Worm (Caenorhabditis elegans): ENCODE measurements around the gene T07C12.10.

- TF ChIP-seq egl-27 (tag; optimal IDR thresholded peaks at IDR 0.05) = no peak
- TF ChIP-seq lsy-12 (tag; optimal IDR thresholded peaks at IDR 0.05) = no peak
- TF ChIP-seq mdl-1 (tag; optimal IDR thresholded peaks at IDR 0.05) = no peak
- no peak for TF ChIP-seq ceh-16 (tag; optimal IDR thresholded peaks at IDR 0.05)
- TF ChIP-seq nhr-12 (tag; optimal IDR thresholded peaks at IDR 0.05) = no peak
- TF ChIP-seq nfya-1 (tag; optimal IDR thresholded peaks at IDR 0.05; ENCODE audit: insufficient read depth) = no peak
- TF ChIP-seq nhr-28 (tag; optimal IDR thresholded peaks at IDR 0.05) = no peak
- no peak for TF ChIP-seq ama-1 (optimal IDR thresholded peaks at IDR 0.05)
- TF ChIP-seq unc-39 (tag; optimal IDR thresholded peaks at IDR 0.05) = no peak
Observed at ce11 chrV:9986177-9986576, 25.9 kb upstream of the T07C12.10 start, which contains the start of gene rmd-2.
